Worm (Caenorhabditis elegans) whole organism, L3 larva: ENCODE results near the gene irld-61.

ENCODE experiments used
- aly-2 ChIP-seq: fragments of 150-350 bp; optimal IDR thresholded peaks from 2 replicates; lab custom pipeline; 2014; ENCODE audit warnings: missing biosample characterization, missing genetic modification characterization
- ama-1 ChIP-seq: fragments of 150-350 bp; optimal IDR thresholded peaks from 2 replicates; lab custom pipeline; 2018
- ceh-28 ChIP-seq: fragments of 150-350 bp; optimal IDR thresholded peaks from 2 replicates; lab custom pipeline; 2014; ENCODE audit warnings: missing biosample characterization, missing genetic modification reagents, missing genetic modification characterization
- ceh-9 ChIP-seq: sonication (generic microtip); optimal IDR thresholded peaks from 2 replicates; lab custom pipeline; 2018; ENCODE audit warnings: missing biosample characterization, missing genetic modification characterization
- egl-27 ChIP-seq: sonication (generic microtip); optimal IDR thresholded peaks from 4 replicates; lab custom pipeline; 2017; ENCODE audit warnings: missing biosample characterization, missing genetic modification reagents, missing genetic modification characterization
- elt-1 ChIP-seq: fragments of 150-350 bp; optimal IDR thresholded peaks from 2 replicates; lab custom pipeline; 2014; ENCODE audit warnings: missing biosample characterization, missing genetic modification characterization
- elt-2 ChIP-seq: sonication (generic microtip); optimal IDR thresholded peaks from 2 replicates; lab custom pipeline; 2016; ENCODE audit warnings: missing genetic modification reagents, mild to moderate bottlenecking, missing genetic modification characterization, missing compliant biosample characterization
- elt-3 ChIP-seq, 3 experiments: fragments of 150-350 bp in 1 of 3; sonication (generic microtip) in 2 of 3; optimal IDR thresholded peaks; 2 replicates in 2 of 3; 4 replicates in 1 of 3; lab custom pipeline; 2014 to 2017; ENCODE audit warnings: missing biosample characterization in 3 of 3, missing genetic modification characterization in 3 of 3
- eor-1 ChIP-seq, 2 experiments: fragments of 150-350 bp; optimal IDR thresholded peaks; 2 replicates each; lab custom pipeline; 2014 to 2018; ENCODE audit warnings: missing biosample characterization in 2 of 2, missing genetic modification characterization in 2 of 2
- fkh-10 ChIP-seq: sonication (generic microtip); optimal IDR thresholded peaks from 2 replicates; lab custom pipeline; 2017; ENCODE audit warnings: missing biosample characterization, missing genetic modification reagents, missing genetic modification characterization
- fkh-2 ChIP-seq: fragments of 150-350 bp; optimal IDR thresholded peaks from 2 replicates; lab custom pipeline; 2014; ENCODE audit warnings: missing biosample characterization, missing genetic modification reagents, missing genetic modification characterization
- hmg-11 ChIP-seq: sonication (generic microtip); optimal IDR thresholded peaks from 2 replicates; lab custom pipeline; 2016; ENCODE audit warnings: missing genetic modification characterization, missing compliant biosample characterization
- jun-1 ChIP-seq: fragments of 150-350 bp; optimal IDR thresholded peaks from 2 replicates; lab custom pipeline; 2014; ENCODE audit warnings: missing biosample characterization, missing genetic modification reagents, missing genetic modification characterization
- lin-15B ChIP-seq: fragments of 150-350 bp; optimal IDR thresholded peaks from 2 replicates; lab custom pipeline; 2014; ENCODE audit warnings: missing biosample characterization, missing genetic modification characterization
- lin-39 ChIP-seq: fragments of 150-350 bp; optimal IDR thresholded peaks from 2 replicates; lab custom pipeline; 2018; ENCODE audit warnings: missing biosample characterization, missing genetic modification reagents, missing genetic modification characterization
- mdl-1 ChIP-seq: fragments of 150-350 bp; optimal IDR thresholded peaks from 2 replicates; lab custom pipeline; 2014; ENCODE audit warnings: missing biosample characterization, missing genetic modification characterization
- mml-1 ChIP-seq: fragments of 150-350 bp; sonication (generic microtip); optimal IDR thresholded peaks from 3 replicates; lab custom pipeline; 2014; ENCODE audit warnings: missing biosample characterization, missing genetic modification characterization
- nfya-1 ChIP-seq: sonication (generic microtip); optimal IDR thresholded peaks from 2 replicates; lab custom pipeline; 2017; ENCODE audit warnings: missing genetic modification characterization, mild to moderate bottlenecking, missing compliant biosample characterization, antibody characterized with exemption, moderate library complexity; ENCODE audit not compliant: insufficient read depth
- nhr-12 ChIP-seq: fragments of 150-350 bp; optimal IDR thresholded peaks from 2 replicates; lab custom pipeline; 2014; ENCODE audit warnings: missing biosample characterization, missing genetic modification characterization
- nhr-23 ChIP-seq: fragments of 150-350 bp; optimal IDR thresholded peaks from 2 replicates; lab custom pipeline; 2014; ENCODE audit warnings: missing biosample characterization, missing genetic modification reagents, missing genetic modification characterization
- nhr-237 ChIP-seq: fragments of 150-350 bp; optimal IDR thresholded peaks from 2 replicates; lab custom pipeline; 2014; ENCODE audit warnings: missing biosample characterization, missing genetic modification characterization
- nhr-25 ChIP-seq: sonication (generic microtip); optimal IDR thresholded peaks from 2 replicates; lab custom pipeline; 2017; ENCODE audit warnings: missing biosample characterization, missing genetic modification characterization
- nhr-67 ChIP-seq: fragments of 150-350 bp; optimal IDR thresholded peaks from 2 replicates; lab custom pipeline; 2014; ENCODE audit warnings: missing biosample characterization, missing genetic modification characterization
- nhr-77 ChIP-seq: fragments of 150-350 bp; optimal IDR thresholded peaks from 2 replicates; lab custom pipeline; 2014; ENCODE audit warnings: missing biosample characterization, missing genetic modification characterization
- pqm-1 ChIP-seq: fragments of 150-350 bp; optimal IDR thresholded peaks from 2 replicates; lab custom pipeline; 2017; ENCODE audit warnings: missing biosample characterization, missing genetic modification characterization, inconsistent platforms
- sea-2 ChIP-seq: fragments of 150-350 bp; sonication (generic microtip); optimal IDR thresholded peaks from 4 replicates; lab custom pipeline; 2014; ENCODE audit warnings: missing biosample characterization, missing genetic modification reagents, missing genetic modification characterization
- skn-1 ChIP-seq: fragments of 150-350 bp; optimal IDR thresholded peaks from 2 replicates; lab custom pipeline; 2014; ENCODE audit warnings: missing biosample characterization, missing genetic modification characterization
- snpc-4 ChIP-seq: fragments of 150-350 bp; optimal IDR thresholded peaks from 2 replicates; lab custom pipeline; 2014; ENCODE audit warnings: missing biosample characterization, missing genetic modification characterization
- tbx-2 ChIP-seq: sonication (generic microtip); optimal IDR thresholded peaks from 2 replicates; lab custom pipeline; 2016; ENCODE audit warnings: mild to moderate bottlenecking, missing genetic modification characterization, missing compliant biosample characterization
- unc-39 ChIP-seq: sonication (generic microtip); optimal IDR thresholded peaks from 4 replicates; lab custom pipeline; 2017; ENCODE audit warnings: missing biosample characterization, missing genetic modification characterization
- unc-62 ChIP-seq: fragments of 150-350 bp; sonication (generic microtip); optimal IDR thresholded peaks from 4 replicates; lab custom pipeline; 2014; ENCODE audit warnings: missing biosample characterization, missing genetic modification reagents, missing genetic modification characterization
- ztf-11 ChIP-seq: fragments of 150-350 bp; optimal IDR thresholded peaks from 2 replicates; lab custom pipeline; 2014; ENCODE audit warnings: missing biosample characterization, missing genetic modification characterization

Gene irld-61

ce11 chrIII:12764241-12764640 lies at the start of gene irld-61, which contains the start of gene irld-19:
TSS of gene irld-61 (plus strand) at chrIII:12764553.
TSS of gene irld-19 (minus strand) at chrIII:12764341.
- TF ChIP-seq nhr-237 (tag; lab: Kevin White, UChicago) (no peak), nfya-1 (no peak), nhr-23 (no peak), tbx-2 (tag; lab: Kevin White, UChicago) (no peak), ama-1 (lab: Kevin White, UChicago) (no peak), aly-2 (tag; lab: Kevin White, UChicago) (no peak), unc-62 (GFP tag; lab: Kevin White, UChicago) (no peak), eor-1 (tag; optimal IDR thresholded peaks at IDR 0.05; lab: Kevin White, UChicago) (no peak), ceh-28 (no peak), mdl-1 (tag; lab: Kevin White, UChicago) (no peak), lin-39 (tag; lab: Kevin White, UChicago) (no peak), elt-3 (tag; optimal IDR thresholded peaks at IDR 0.05; lab: Kevin White, UChicago) (no peak), ztf-11 (no peak), mml-1 (tag; lab: Kevin White, UChicago) (no peak), snpc-4 (no peak), elt-1 (no peak)

DNA sequence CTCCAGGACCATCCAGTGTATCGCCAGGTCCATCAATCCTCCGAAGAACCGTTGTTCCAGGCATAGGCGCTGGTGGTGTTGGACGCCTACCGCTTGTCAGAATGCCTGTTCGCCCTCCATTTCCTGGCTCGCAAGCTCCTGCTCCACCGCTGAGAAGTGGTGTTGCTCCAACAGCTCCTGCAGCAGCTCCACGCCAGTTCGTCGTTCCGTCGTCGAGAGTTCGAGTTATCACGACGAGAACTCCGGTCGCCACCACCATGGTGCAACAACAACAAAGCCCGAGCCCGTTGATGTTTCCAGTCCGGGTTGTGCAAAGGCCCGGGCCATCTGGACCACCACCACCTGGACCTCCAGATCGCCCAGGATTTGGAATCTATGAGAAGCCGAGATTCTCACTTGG lies 36.2 kb upstream of the irld-61 start:
- TF ChIP-seq nfya-1 (no peak), mml-1 (tag; lab: Kevin White, UChicago) (no peak), elt-2 (tag; lab: Kevin White, UChicago) (no peak), skn-1 (tag; lab: Kevin White, UChicago) (no peak), elt-1 (no peak), ceh-28 (no peak), jun-1 (tag; lab: Kevin White, UChicago) (no peak), elt-3 (tag; optimal IDR thresholded peaks at IDR 0.05; lab: Kevin White, UChicago) (no peak), mdl-1 (tag; lab: Kevin White, UChicago) (no peak), nhr-237 (tag; lab: Kevin White, UChicago) (no peak), fkh-2 (tag; lab: Kevin White, UChicago) (no peak)

DNA sequence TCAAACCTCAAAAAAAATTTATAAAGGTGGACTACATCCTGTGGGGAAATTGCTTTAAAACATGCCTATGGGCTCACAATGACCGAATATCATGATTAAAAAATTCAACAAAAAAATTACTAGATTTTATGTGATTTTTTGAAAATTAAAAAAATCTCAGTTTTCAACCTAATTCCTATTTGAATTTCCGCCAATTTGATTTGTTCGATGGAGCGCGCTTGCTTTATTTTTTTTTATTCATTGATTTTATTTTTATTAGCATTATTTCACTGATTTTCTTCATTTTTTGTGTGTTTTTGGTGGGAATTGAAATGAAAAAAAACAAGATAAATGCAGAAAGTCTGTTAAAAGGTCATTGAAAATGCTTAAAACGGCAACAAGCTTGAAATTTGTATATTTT lies 25.4 kb upstream of the irld-61 start:
- TF ChIP-seq nhr-67 (no peak), elt-1 (no peak), jun-1 (tag; lab: Kevin White, UChicago) (no peak), eor-1 (tag; optimal IDR thresholded peaks at IDR 0.05; lab: Kevin White, UChicago) (no peak), skn-1 (tag; lab: Kevin White, UChicago) (no peak)

- TF ChIP-seq hmg-11 (no peak), pqm-1 (tag; lab: Kevin White, UChicago) (no peak), nfya-1 (peak; percentile 76), fkh-10 (GFP tag; lab: Kevin White, UChicago) (no peak), ceh-9 (no peak)
These were observed 24.0 kb upstream of the irld-61 start for ce11 chrIII:12740313-12740712.

ce11 chrIII:12743515-12743914 lies 20.8 kb upstream of the irld-61 start:
- TF ChIP-seq fkh-10 (GFP tag; lab: Kevin White, UChicago): no peak

DNA sequence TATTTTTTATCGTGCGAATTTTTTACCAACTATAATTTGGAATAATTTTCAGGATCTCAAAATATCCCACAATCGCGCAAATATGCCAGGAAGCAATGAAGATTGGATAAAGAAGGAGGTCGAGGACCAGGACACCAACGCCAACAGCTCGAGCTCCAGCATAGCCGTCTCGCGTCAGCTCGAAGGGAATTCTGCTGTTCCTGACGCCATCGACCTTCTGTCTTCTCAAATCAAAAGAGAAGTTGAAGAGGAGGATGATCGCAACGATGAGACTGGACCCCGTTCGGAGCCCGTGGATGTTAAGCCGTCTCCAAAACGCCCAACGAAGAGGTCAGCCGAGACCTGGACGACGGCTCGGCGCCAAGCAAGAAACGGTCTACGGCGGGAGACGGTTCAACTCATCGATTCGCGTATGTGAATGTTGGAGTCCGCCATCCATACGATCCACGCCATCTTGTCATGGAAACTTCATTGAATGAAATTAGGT lies 17.9 kb upstream of the irld-61 start, which contains the start of gene Y111B2A.21:
TSS of gene Y111B2A.21 (plus strand) at position 51 of the 487 bp plus-strand sequence.
- TF ChIP-seq nhr-25 (tag; lab: Kevin White, UChicago) (no peak), sea-2 (GFP tag; lab: Kevin White, UChicago) (no peak), pqm-1 (tag; lab: Kevin White, UChicago) (no peak), unc-39 (tag; lab: Kevin White, UChicago) (no peak)

- no peak for TF ChIP-seq lin-15B (tag; lab: Kevin White, UChicago)
- no peak for TF ChIP-seq aly-2 (tag; lab: Kevin White, UChicago)
- TF ChIP-seq nfya-1: no peak
- no peak for TF ChIP-seq egl-27 (tag; lab: Kevin White, UChicago)
- no peak for TF ChIP-seq nhr-23
- no peak for TF ChIP-seq snpc-4
- TF ChIP-seq sea-2 (GFP tag; lab: Kevin White, UChicago): no peak
- TF ChIP-seq tbx-2 (tag; lab: Kevin White, UChicago): no peak
- TF ChIP-seq nhr-77 (tag; lab: Kevin White, UChicago): no peak
- no peak for TF ChIP-seq pqm-1 (tag; lab: Kevin White, UChicago)
- no peak for TF ChIP-seq fkh-2 (tag; lab: Kevin White, UChicago)
- no peak for TF ChIP-seq nhr-12 (tag; lab: Kevin White, UChicago)
These were observed 13.5 kb upstream of the irld-61 start, which contains the start of the genes irld-60 and irld-20 for ce11 chrIII:12750831-12751230. TSS of gene irld-60 (minus strand) at chrIII:12750931. TSS of gene irld-20 (plus strand) at chrIII:12751109.
